Fruit fly (Drosophila melanogaster) whole organism, adult: Measurements from ENCODE around the gene Wsck.

ENCODE experiments used
- CG33017 ChIP-seq: fragments of 200-800 bp; sonication (Bioruptor generic); optimal IDR thresholded peaks from 2 replicates; lab custom pipeline; 2018; ENCODE audit warnings: missing biosample characterization, mild to moderate bottlenecking, missing genetic modification characterization, moderate library complexity
- CG7101 ChIP-seq: fragments of 200-800 bp; sonication (Bioruptor generic); optimal IDR thresholded peaks from 2 replicates; lab custom pipeline; 2018; ENCODE audit warnings: missing biosample characterization, mild to moderate bottlenecking, missing genetic modification characterization, moderate library complexity
- kay ChIP-seq: fragments of 200-800 bp; sonication (Bioruptor generic); peaks from one replicate; lab custom pipeline; 2016; ENCODE audit warnings: missing biosample characterization, missing genetic modification characterization, borderline replicate concordance

DNA sequence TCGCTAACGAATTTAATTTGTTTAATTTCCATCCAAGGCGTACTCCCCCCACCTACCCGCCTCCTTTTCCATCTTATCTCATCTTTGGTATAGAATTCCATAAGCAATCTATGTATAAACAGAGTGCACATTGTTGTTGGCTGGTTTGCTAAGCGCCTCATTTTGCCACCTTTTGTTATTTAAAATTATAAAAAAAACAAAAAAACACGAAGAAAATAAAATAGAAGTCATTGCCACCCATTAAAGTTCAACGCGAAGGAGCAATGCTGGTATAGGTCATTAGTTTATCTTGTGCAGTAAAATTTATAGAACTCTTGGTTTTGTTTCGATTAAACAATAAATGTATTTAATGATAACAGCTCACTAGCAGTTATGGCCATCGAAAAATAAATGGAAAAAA lies 4.4 kb upstream of the Wsck start:
- peak; percentile 73 for TF ChIP-seq kay (GFP tag; lab: Kevin White, UChicago)
- no peak for TF ChIP-seq CG7101 (tag; lab: Kevin White, UChicago)
- TF ChIP-seq CG33017 (tag; lab: Kevin White, UChicago) = no peak
